Worm (Caenorhabditis elegans) whole organism, L4 larva: ENCODE data around the gene F02E11.7.
"Not testable (repeated sequence)": the region's sequence is repeated elsewhere in the genome, so short reads cannot be mapped to it uniquely, and the experiment has no call there.

Experiments
- F10B5.3 ChIP-seq: sonication (generic microtip); optimal IDR thresholded peaks from 2 replicates; lab custom pipeline; 2016; ENCODE audit warnings: mild to moderate bottlenecking, missing genetic modification characterization, missing compliant biosample characterization
- F26F4.8 ChIP-seq: fragments of 200-800 bp; sonication (Bioruptor generic); conservative IDR thresholded peaks from 2 replicates; pipeline ENCODE4 v1.3.6; 2022; ENCODE audit warnings: missing genetic modification characterization, missing compliant biosample characterization
- F37D6.2 ChIP-seq: sonication (generic microtip); optimal IDR thresholded peaks from 2 replicates; lab custom pipeline; 2016; ENCODE audit warnings: mild to moderate bottlenecking, missing genetic modification characterization, missing compliant biosample characterization
- F44E2.7 ChIP-seq: fragments of 200-800 bp; sonication (Bioruptor generic); IDR thresholded peaks from 2 replicates; pipeline ENCODE4 v2.1.2; 2022; ENCODE audit warnings: missing genetic modification characterization, missing compliant biosample characterization
- T26A8.4 ChIP-seq: fragments of 200-800 bp; sonication (Bioruptor generic); IDR thresholded peaks from 2 replicates; pipeline ENCODE4 v1.3.6; 2022; ENCODE audit warnings: missing genetic modification characterization, missing compliant biosample characterization
- Y48G9A.11 ChIP-seq: fragments of 200-800 bp; sonication (Bioruptor generic); IDR thresholded peaks from 2 replicates; pipeline ENCODE4 v1.3.6; 2022; ENCODE audit warnings: missing genetic modification reagents, missing genetic modification characterization, missing compliant biosample characterization
- ZK546.5 ChIP-seq, 2 experiments: sonication (generic microtip); optimal IDR thresholded peaks; 2 replicates each; lab custom pipeline; 2017; ENCODE audit warnings: missing biosample characterization in 2 of 2, missing genetic modification characterization in 2 of 2
- ama-1 ChIP-seq: fragments of 150-350 bp; optimal IDR thresholded peaks from 2 replicates; lab custom pipeline; 2014; ENCODE audit warnings: inconsistent platforms, mixed read lengths
- arid-1 ChIP-seq: fragments of 200-800 bp; sonication (Bioruptor generic); conservative IDR thresholded peaks from 2 replicates; pipeline ENCODE4 v1.3.6; 2022; ENCODE audit warnings: missing genetic modification reagents, missing genetic modification characterization, missing compliant biosample characterization
- ceh-32 ChIP-seq: sonication (generic microtip); optimal IDR thresholded peaks from 2 replicates; lab custom pipeline; 2016; ENCODE audit warnings: mild to moderate bottlenecking, missing genetic modification characterization, missing compliant biosample characterization; ENCODE audit not compliant: poor library complexity
- ceh-44 ChIP-seq: fragments of 200-800 bp; sonication (Bioruptor generic); IDR thresholded peaks from 2 replicates; pipeline ENCODE4 v1.3.6; 2022; ENCODE audit warnings: missing genetic modification reagents, missing genetic modification characterization, missing compliant biosample characterization
- ces-1 ChIP-seq: fragments of 150-350 bp; sonication (generic microtip); optimal IDR thresholded peaks from 4 replicates; lab custom pipeline; 2014; ENCODE audit warnings: missing biosample characterization, missing genetic modification reagents, missing genetic modification characterization
- cey-2 ChIP-seq: sonication (generic microtip); optimal IDR thresholded peaks from 3 replicates; lab custom pipeline; 2017; ENCODE audit warnings: missing genetic modification characterization, mild to moderate bottlenecking, missing compliant biosample characterization, antibody characterized with exemption, borderline replicate concordance; ENCODE audit not compliant: insufficient read depth
- daf-16 ChIP-seq, 3 experiments: sonication (generic microtip); optimal IDR thresholded peaks; 2 replicates each; lab custom pipeline; 2016 to 2017; ENCODE audit warnings: missing genetic modification characterization in 3 of 3, missing genetic modification reagents in 3 of 3, mild to moderate bottlenecking in 2 of 3, missing compliant biosample characterization in 2 of 3, missing biosample characterization in 1 of 3, moderate library complexity in 1 of 3
- daf-8 ChIP-seq: fragments of 200-800 bp; sonication (Bioruptor generic); IDR thresholded peaks from 2 replicates; pipeline ENCODE4 v1.3.6; 2022; ENCODE audit warnings: missing genetic modification characterization, missing compliant biosample characterization
- dmd-6 ChIP-seq: fragments of 200-800 bp; sonication (Bioruptor generic); IDR thresholded peaks from 2 replicates; pipeline ENCODE4 v1.3.6; 2022; ENCODE audit warnings: missing genetic modification reagents, missing genetic modification characterization, missing compliant biosample characterization
- egl-27 ChIP-seq: sonication (generic microtip); optimal IDR thresholded peaks from 3 replicates; lab custom pipeline; 2017; ENCODE audit warnings: missing biosample characterization, missing genetic modification reagents, missing genetic modification characterization
- fkh-10 ChIP-seq: fragments of 150-350 bp; optimal IDR thresholded peaks from 2 replicates; lab custom pipeline; 2014; ENCODE audit warnings: missing biosample characterization, missing genetic modification reagents, missing genetic modification characterization
- hlh-11 ChIP-seq: fragments of 200-800 bp; sonication (Bioruptor generic); optimal IDR thresholded peaks from 2 replicates; lab custom pipeline; 2018; ENCODE audit warnings: mild to moderate bottlenecking, missing genetic modification characterization, missing compliant biosample characterization
- hlh-30 ChIP-seq: sonication (generic microtip); optimal IDR thresholded peaks from 2 replicates; lab custom pipeline; 2017; ENCODE audit warnings: antibody characterized with exemption, mild to moderate bottlenecking, missing genetic modification characterization, missing compliant biosample characterization; ENCODE audit not compliant: insufficient read depth
- jun-1 ChIP-seq: fragments of 150-350 bp; optimal IDR thresholded peaks from 2 replicates; lab custom pipeline; 2014; ENCODE audit warnings: missing biosample characterization, missing genetic modification reagents, missing genetic modification characterization
- madf-5 ChIP-seq, 2 experiments: fragments of 200-800 bp; sonication (Bioruptor generic); IDR thresholded peaks; 2 replicates each; pipeline ENCODE4 v1.3.6; 2022; ENCODE audit warnings: missing compliant biosample characterization in 2 of 2, missing genetic modification characterization in 2 of 2
- mdl-1 ChIP-seq, 2 experiments: fragments of 150-350 bp in 1 of 2; sonication (generic microtip) in 1 of 2; optimal IDR thresholded peaks; 2 replicates each; lab custom pipeline; 2014 to 2017; ENCODE audit warnings: missing biosample characterization in 2 of 2, missing genetic modification characterization in 2 of 2
- mdt-29 ChIP-seq: fragments of 200-800 bp; sonication (Bioruptor generic); IDR thresholded peaks from 2 replicates; pipeline ENCODE4 v1.3.6; 2022; ENCODE audit warnings: missing genetic modification reagents, missing genetic modification characterization, missing compliant biosample characterization
- nhr-11 ChIP-seq: fragments of 150-350 bp; optimal IDR thresholded peaks from 2 replicates; lab custom pipeline; 2014; ENCODE audit warnings: missing biosample characterization, missing genetic modification characterization
- nhr-111 ChIP-seq: fragments of 200-800 bp; sonication (Bioruptor generic); optimal IDR thresholded peaks from 2 replicates; lab custom pipeline; 2018; ENCODE audit warnings: mild to moderate bottlenecking, missing genetic modification characterization, missing compliant biosample characterization
- nhr-28 ChIP-seq: fragments of 150-350 bp; optimal IDR thresholded peaks from 2 replicates; lab custom pipeline; 2014; ENCODE audit warnings: missing biosample characterization, missing genetic modification characterization
- nhr-6 ChIP-seq: fragments of 150-350 bp; optimal IDR thresholded peaks from 2 replicates; lab custom pipeline; 2014; ENCODE audit warnings: missing biosample characterization, missing genetic modification characterization
- php-3 ChIP-seq: fragments of 200-800 bp; sonication (Bioruptor generic); IDR thresholded peaks from 2 replicates; pipeline ENCODE4 v1.3.6; 2022; ENCODE audit warnings: missing genetic modification reagents, missing genetic modification characterization, missing compliant biosample characterization
- pqm-1 ChIP-seq: sonication (generic microtip); optimal IDR thresholded peaks from 2 replicates; lab custom pipeline; 2017; ENCODE audit warnings: missing biosample characterization, missing genetic modification characterization
- spr-3 ChIP-seq: fragments of 200-800 bp; sonication (Bioruptor generic); optimal IDR thresholded peaks from 2 replicates; lab custom pipeline; 2018; ENCODE audit warnings: mild to moderate bottlenecking, missing genetic modification characterization, missing compliant biosample characterization
- tag-97 ChIP-seq: fragments of 200-800 bp; sonication (Bioruptor generic); IDR thresholded peaks from 2 replicates; pipeline ENCODE4 v1.3.6; 2022; ENCODE audit warnings: missing genetic modification characterization, missing compliant biosample characterization
- tra-1 ChIP-seq: fragments of 200-800 bp; sonication (Bioruptor generic); IDR thresholded peaks from 2 replicates; pipeline ENCODE4 v1.3.6; 2022; ENCODE audit warnings: missing genetic modification reagents, missing genetic modification characterization, missing compliant biosample characterization
- unc-130 ChIP-seq: sonication (generic microtip); optimal IDR thresholded peaks from 2 replicates; lab custom pipeline; 2016; ENCODE audit warnings: missing genetic modification reagents, missing genetic modification characterization, missing compliant biosample characterization
- unc-62 ChIP-seq, 3 experiments: fragments of 150-350 bp in 1 of 3; sonication (generic microtip); optimal IDR thresholded peaks in 2 of 3; peaks in 1 of 3; 1 replicate in 1 of 3; 2 replicates in 2 of 3; lab custom pipeline; 2014 to 2017; ENCODE audit warnings: missing biosample characterization in 3 of 3, missing genetic modification characterization in 3 of 3, missing genetic modification reagents in 3 of 3, missing genotype in 1 of 3
- zip-2 ChIP-seq: fragments of 150-350 bp; optimal IDR thresholded peaks from 2 replicates; lab custom pipeline; 2014; ENCODE audit warnings: missing biosample characterization, missing genetic modification characterization

Gene F02E11.7

ce11 chrII:3278634-3279033, 11.2 kb downstream of the F02E11.7 start, which contains the start of gene wht-4:
Gene wht-4 (plus strand): TSS chrII:3278934.
- TF ChIP-seq unc-62 (GFP tag; optimal IDR thresholded peaks at IDR 0.05 in 1 of 2; lab: Kevin White, UChicago) (peak in 1 of 2 experiments; percentile 62), unc-62 (tag; optimal IDR thresholded peaks at IDR 0.05; lab: Kevin White, UChicago) (no peak), F26F4.8 (GFP tag; lab: Robert Waterston, UW) (no peak)
- TF ChIP-seq, all 104 proteins: peak for 1

ce11 chrII:3282353-3282752, 14.9 kb downstream of the F02E11.7 start, which contains the start of gene nep-13:
Gene nep-13 (plus strand): TSS chrII:3282653.
- no peak for TF ChIP-seq mdl-1 (tag; optimal IDR thresholded peaks at IDR 0.05; lab: Kevin White, UChicago)
- no peak for TF ChIP-seq mdt-29
- no peak for TF ChIP-seq tag-97 (GFP tag; lab: Robert Waterston, UW)
- TF ChIP-seq daf-8 (GFP tag; lab: Robert Waterston, UW) = no peak
- no peak for TF ChIP-seq madf-5 (GFP tag; IDR thresholded peaks at IDR 0.05; lab: Robert Waterston, UW)
- no peak for TF ChIP-seq T26A8.4 (GFP tag; lab: Robert Waterston, UW)
- TF ChIP-seq unc-130 (GFP tag; lab: Kevin White, UChicago) = no peak
- no peak for TF ChIP-seq pqm-1 (tag; lab: Kevin White, UChicago)
- TF ChIP-seq zip-2 (tag; lab: Kevin White, UChicago) = no peak
- no peak for TF ChIP-seq ceh-44 (GFP tag; lab: Robert Waterston, UW)
- TF ChIP-seq F37D6.2 = no peak
- TF ChIP-seq tra-1 (GFP tag; lab: Robert Waterston, UW) = no peak
- TF ChIP-seq arid-1 (GFP tag; lab: Robert Waterston, UW) = no peak
- TF ChIP-seq nhr-111 (GFP tag; lab: Kevin White, UChicago) = no peak
- TF ChIP-seq fkh-10 (GFP tag; lab: Kevin White, UChicago) = no peak

ce11 chrII:3284558-3284957, 17.1 kb downstream of the F02E11.7 start, which contains the start of gene scl-15:
Gene scl-15 (minus strand): TSS chrII:3284658.
- TF ChIP-seq ces-1 (GFP tag; lab: Kevin White, UChicago) (no peak), egl-27 (tag; lab: Kevin White, UChicago) (no peak), nhr-11 (no peak), nhr-6 (no peak), dmd-6 (GFP tag; lab: Robert Waterston, UW) (no peak), ceh-32 (no peak), ama-1 (lab: Kevin White, UChicago) (no peak), ZK546.5 (tag; optimal IDR thresholded peaks at IDR 0.05; lab: Kevin White, UChicago) (no peak), spr-3 (GFP tag; lab: Kevin White, UChicago) (no peak)

ce11 chrII:3287073-3287472, 19.6 kb downstream of the F02E11.7 start, which contains the start of gene sri-63:
Gene sri-63 (plus strand): TSS chrII:3287373.
- TF ChIP-seq unc-62 (GFP tag; optimal IDR thresholded peaks at IDR 0.05 in 1 of 2; lab: Kevin White, UChicago) = peak in 1 of 2 experiments; percentile 46
- no peak for TF ChIP-seq unc-62 (tag; optimal IDR thresholded peaks at IDR 0.05; lab: Kevin White, UChicago)
- no peak for TF ChIP-seq F44E2.7 (GFP tag; lab: Robert Waterston, UW)

ce11 chrII:3290544-3290943, 23.1 kb downstream of the F02E11.7 start, which contains the start of gene F39E9.14:
Gene F39E9.14 (minus strand): TSS chrII:3290644.
- not testable (repeated sequence) for TF ChIP-seq ces-1 (GFP tag; lab: Kevin White, UChicago); jun-1 (tag; lab: Kevin White, UChicago); egl-27 (tag; lab: Kevin White, UChicago)

- peak; percentile 24 for TF ChIP-seq hlh-11 (tag; lab: Kevin White, UChicago)
- no peak for TF ChIP-seq F10B5.3 (tag; lab: Kevin White, UChicago)
- no peak for TF ChIP-seq jun-1 (tag; lab: Kevin White, UChicago)
- TF ChIP-seq daf-16 (GFP tag; optimal IDR thresholded peaks at IDR 0.05; lab: Kevin White, UChicago) = no peak
- peak; percentile 92 for TF ChIP-seq daf-16 (tag; optimal IDR thresholded peaks at IDR 0.05; lab: Kevin White, UChicago)
- TF ChIP-seq pqm-1 (tag; lab: Kevin White, UChicago) = peak; percentile 54
- no peak for TF ChIP-seq hlh-30 (tag; lab: Kevin White, UChicago)
- peak; percentile 52 for TF ChIP-seq nhr-28 (tag; lab: Kevin White, UChicago)
- TF ChIP-seq php-3 (GFP tag; lab: Robert Waterston, UW) = 0 out of 2 replicates have a peak, but pooled peaks have one; percentile 59
- peak; percentile 62 for TF ChIP-seq dmd-6 (GFP tag; lab: Robert Waterston, UW)
- no peak for TF ChIP-seq mdl-1 (tag; optimal IDR thresholded peaks at IDR 0.05; lab: Kevin White, UChicago)
- TF ChIP-seq Y48G9A.11 (GFP tag; lab: Robert Waterston, UW) = no peak
- no peak for TF ChIP-seq cey-2 (tag; lab: Kevin White, UChicago)
These were observed 27.7 kb downstream of the F02E11.7 start, which contains the start of gene btb-17 for ce11 chrII:3295193-3295592. Gene btb-17 (plus strand): TSS chrII:3295405.
